Fruit fly (Drosophila melanogaster) whole organism, embryonic: ENCODE measurements around the gene CG5644.

ENCODE experiments used
- Bteb2 ChIP-seq: fragments of 200-800 bp; sonication (Bioruptor generic); optimal IDR thresholded peaks from 2 replicates; lab custom pipeline; 2016; ENCODE audit warnings: missing biosample characterization, missing genetic modification characterization
- CG10209 ChIP-seq: fragments of 200-800 bp; sonication (Bioruptor generic); optimal IDR thresholded peaks from 3 replicates; lab custom pipeline; 2017; ENCODE audit warnings: missing biosample characterization, mild to moderate bottlenecking, missing genetic modification characterization, missing genetic modification reagents
- CG10366 ChIP-seq: fragments of 200-800 bp; sonication (Bioruptor generic); IDR thresholded peaks from 2 replicates; pipeline ENCODE4 v1.3.6; 2022; ENCODE audit warnings: missing biosample characterization, missing genetic modification characterization
- CG11093 ChIP-seq: fragments of 200-800 bp; sonication (Bioruptor generic); IDR thresholded peaks from 3 replicates; pipeline ENCODE4 v1.3.6; 2022; ENCODE audit warnings: missing biosample characterization, missing genetic modification characterization
- CG13123 ChIP-seq: fragments of 200-800 bp; sonication (Bioruptor generic); optimal IDR thresholded peaks from 2 replicates; lab custom pipeline; 2016; ENCODE audit warnings: missing biosample characterization, missing genetic modification characterization
- CG13296 ChIP-seq: fragments of 200-800 bp; sonication (Bioruptor generic); optimal IDR thresholded peaks from 3 replicates; lab custom pipeline; 2018; ENCODE audit warnings: missing biosample characterization, mild to moderate bottlenecking, missing genetic modification characterization
- CG14014 ChIP-seq: fragments of 200-800 bp; sonication (Bioruptor generic); IDR thresholded peaks from 2 replicates; pipeline ENCODE4 v1.3.6; 2022; ENCODE audit warnings: missing biosample characterization, missing genetic modification characterization
- CG14860 ChIP-seq: fragments of 200-800 bp; sonication (Bioruptor generic); IDR thresholded peaks from 3 replicates; pipeline ENCODE4 v1.3.6; 2022; ENCODE audit warnings: missing biosample characterization, missing genetic modification characterization; ENCODE audit not compliant: partially characterized antibody
- CG14965 ChIP-seq: fragments of 200-800 bp; sonication (Bioruptor generic); optimal IDR thresholded peaks from 2 replicates; lab custom pipeline; 2016; ENCODE audit warnings: missing biosample characterization, missing genetic modification characterization, borderline replicate concordance
- CG1529 ChIP-seq: fragments of 200-800 bp; sonication (Bioruptor generic); optimal IDR thresholded peaks from 3 replicates; lab custom pipeline; 2018; ENCODE audit warnings: missing biosample characterization, missing genetic modification characterization
- CG16815 ChIP-seq: fragments of 200-800 bp; sonication (Bioruptor generic); optimal IDR thresholded peaks from 3 replicates; lab custom pipeline; 2017; ENCODE audit warnings: missing biosample characterization, mild to moderate bottlenecking, missing genetic modification characterization
- CG16863 ChIP-seq: fragments of 200-800 bp; sonication (Bioruptor generic); optimal IDR thresholded peaks from 3 replicates; lab custom pipeline; 2016; ENCODE audit warnings: missing biosample characterization, missing genetic modification characterization
- CG17568 ChIP-seq: fragments of 200-800 bp; sonication (Bioruptor generic); optimal IDR thresholded peaks from 2 replicates; lab custom pipeline; 2018; ENCODE audit warnings: missing biosample characterization, mild to moderate bottlenecking, missing genetic modification characterization, moderate library complexity
- CG2889 ChIP-seq: fragments of 200-800 bp; sonication (Bioruptor generic); IDR thresholded peaks from 3 replicates; pipeline ENCODE4 v1.3.6; 2022; ENCODE audit warnings: missing biosample characterization, missing genetic modification characterization
- CG33213 ChIP-seq: fragments of 200-800 bp; sonication (Bioruptor generic); optimal IDR thresholded peaks from 3 replicates; lab custom pipeline; 2016; ENCODE audit warnings: missing biosample characterization, missing genetic modification characterization
- CG3407 ChIP-seq: fragments of 200-800 bp; sonication (Bioruptor generic); optimal IDR thresholded peaks from 2 replicates; lab custom pipeline; 2018; ENCODE audit warnings: missing biosample characterization, mild to moderate bottlenecking, missing genetic modification characterization
- CG4360 ChIP-seq: fragments of 200-800 bp; sonication (Bioruptor generic); IDR thresholded peaks from 2 replicates; pipeline ENCODE4 v1.3.6; 2022; ENCODE audit warnings: missing biosample characterization, missing genetic modification characterization
- CG4730 ChIP-seq: fragments of 200-800 bp; sonication (Bioruptor generic); IDR thresholded peaks from 2 replicates; pipeline ENCODE4 v1.3.6; 2022; ENCODE audit warnings: missing biosample characterization, missing genetic modification characterization
- CG8089 ChIP-seq: fragments of 200-800 bp; sonication (Bioruptor generic); optimal IDR thresholded peaks from 3 replicates; lab custom pipeline; 2016; ENCODE audit warnings: missing biosample characterization, missing genetic modification characterization
- CG8359 ChIP-seq: fragments of 200-800 bp; sonication (Bioruptor generic); optimal IDR thresholded peaks from 2 replicates; lab custom pipeline; 2017; ENCODE audit warnings: missing biosample characterization, mild to moderate bottlenecking, missing genetic modification characterization, borderline replicate concordance
- Dip2 ChIP-seq: fragments of 200-800 bp; sonication (Bioruptor generic); IDR thresholded peaks from 2 replicates; pipeline ENCODE4 v1.3.6; 2022; ENCODE audit warnings: missing biosample characterization, missing genetic modification characterization
- Dll ChIP-seq: fragments of 200-800 bp; sonication (Bioruptor generic); IDR thresholded peaks from 4 replicates; pipeline ENCODE4 v1.3.6; 2022; ENCODE audit warnings: missing biosample characterization, missing genetic modification characterization; ENCODE audit not compliant: partially characterized antibody
- Gug ChIP-seq: fragments of 200-800 bp; sonication (Bioruptor generic); IDR thresholded peaks from 4 replicates; pipeline ENCODE4 v1.3.6; 2022; ENCODE audit warnings: missing biosample characterization, missing genetic modification characterization
- HLH54F ChIP-seq: fragments of 200-800 bp; sonication (Bioruptor generic); optimal IDR thresholded peaks from 3 replicates; lab custom pipeline; 2016; ENCODE audit warnings: missing biosample characterization, missing genetic modification characterization
- Optix ChIP-seq: fragments of 200-800 bp; sonication (Bioruptor generic); IDR thresholded peaks from 3 replicates; pipeline ENCODE4 v1.3.6; 2022; ENCODE audit warnings: missing biosample characterization, missing genetic modification characterization
- Side ChIP-seq: fragments of 200-800 bp; sonication (Bioruptor generic); optimal IDR thresholded peaks from 2 replicates; lab custom pipeline; 2016; ENCODE audit warnings: missing biosample characterization, missing genetic modification characterization
- Sry-β ChIP-seq: fragments of 200-800 bp; sonication (Bioruptor generic); optimal IDR thresholded peaks from 2 replicates; lab custom pipeline; 2018; ENCODE audit warnings: missing biosample characterization, mild to moderate bottlenecking, missing genetic modification characterization, moderate library complexity
- Stat92E ChIP-seq, 3 experiments: fragments of >200 bp in 2 of 3; fragments of 200-800 bp in 1 of 3; sonication (Bioruptor generic) in 1 of 3; optimal IDR thresholded peaks; 2 replicates each; lab custom pipeline; 2017 to 2019; ENCODE audit warnings: missing biosample characterization in 3 of 3, missing genetic modification characterization in 3 of 3, mild to moderate bottlenecking in 1 of 3, moderate library complexity in 1 of 3
- al ChIP-seq: fragments of 200-800 bp; sonication (Bioruptor generic); IDR thresholded peaks from 2 replicates; pipeline ENCODE4 v1.3.6; 2022; ENCODE audit warnings: missing biosample characterization, missing genetic modification characterization
- amos ChIP-seq: fragments of 200-800 bp; sonication (Bioruptor generic); IDR thresholded peaks from 2 replicates; pipeline ENCODE4 v1.3.6; 2022; ENCODE audit warnings: missing biosample characterization, missing genetic modification characterization; ENCODE audit not compliant: partially characterized antibody
- ara ChIP-seq: fragments of 200-800 bp; sonication (Bioruptor generic); IDR thresholded peaks from 2 replicates; pipeline ENCODE4 v1.3.6; 2022; ENCODE audit warnings: missing biosample characterization, missing genetic modification characterization
- chm ChIP-seq: fragments of 200-800 bp; sonication (Bioruptor generic); IDR thresholded peaks from 2 replicates; pipeline ENCODE4 v1.3.6; 2022; ENCODE audit warnings: missing biosample characterization, missing genetic modification characterization
- croc ChIP-seq: fragments of 200-800 bp; sonication (Bioruptor generic); conservative IDR thresholded peaks from 3 replicates; pipeline ENCODE4 v1.3.6; 2022; ENCODE audit warnings: missing biosample characterization, missing genetic modification characterization
- fd64A ChIP-seq: fragments of 200-800 bp; sonication (Bioruptor generic); optimal IDR thresholded peaks from 3 replicates; lab custom pipeline; 2018; ENCODE audit warnings: missing biosample characterization, mild to moderate bottlenecking, missing genetic modification characterization
- ftz-f1 ChIP-seq: fragments of 200-800 bp; sonication (Bioruptor generic); optimal IDR thresholded peaks from 2 replicates; lab custom pipeline; 2016; ENCODE audit warnings: missing biosample characterization, missing genetic modification characterization
- fu2 ChIP-seq: fragments of 200-800 bp; sonication (Bioruptor generic); optimal IDR thresholded peaks from 2 replicates; lab custom pipeline; 2016; ENCODE audit warnings: missing biosample characterization, missing genetic modification characterization
- hb ChIP-seq: fragments of 200-800 bp; sonication (Bioruptor generic); IDR thresholded peaks from 3 replicates; pipeline ENCODE4 v1.3.6; 2022; ENCODE audit warnings: missing biosample characterization, missing genetic modification characterization; ENCODE audit not compliant: partially characterized antibody
- kah ChIP-seq: fragments of 200-800 bp; sonication (Bioruptor generic); optimal IDR thresholded peaks from 2 replicates; lab custom pipeline; 2018; ENCODE audit warnings: missing biosample characterization, mild to moderate bottlenecking, missing genetic modification characterization
- maf-S ChIP-seq: fragments of 200-800 bp; sonication (Bioruptor generic); optimal IDR thresholded peaks from 2 replicates; lab custom pipeline; 2016; ENCODE audit warnings: missing biosample characterization, missing genetic modification characterization
- nau ChIP-seq: fragments of 200-800 bp; sonication (Bioruptor generic); optimal IDR thresholded peaks from 3 replicates; lab custom pipeline; 2017; ENCODE audit warnings: missing biosample characterization, mild to moderate bottlenecking, missing genetic modification characterization, missing genetic modification reagents
- pfk ChIP-seq: fragments of 200-800 bp; sonication (Bioruptor generic); optimal IDR thresholded peaks from 2 replicates; lab custom pipeline; 2018; ENCODE audit warnings: missing biosample characterization, mild to moderate bottlenecking, missing genetic modification characterization, moderate library complexity
- psq ChIP-seq: fragments of 200-800 bp; sonication (Bioruptor generic); optimal IDR thresholded peaks from 2 replicates; lab custom pipeline; 2017; ENCODE audit warnings: missing biosample characterization, missing genetic modification characterization
- sc ChIP-seq, 3 experiments: fragments of >200 bp in 2 of 3; fragments of 200-800 bp in 1 of 3; sonication (Bioruptor generic) in 1 of 3; optimal IDR thresholded peaks; 2 replicates in 2 of 3; 3 replicates in 1 of 3; lab custom pipeline; 2017; ENCODE audit warnings: mild to moderate bottlenecking in 1 of 3, missing biosample characterization in 1 of 3, missing genetic modification characterization in 1 of 3, missing genetic modification reagents in 1 of 3
- tap ChIP-seq: fragments of 200-800 bp; optimal IDR thresholded peaks from 3 replicates; lab custom pipeline; 2019; ENCODE audit warnings: missing biosample characterization, mild to moderate bottlenecking, missing genetic modification characterization, moderate library complexity
- tup ChIP-seq: fragments of 200-800 bp; sonication (Bioruptor generic); optimal IDR thresholded peaks from 2 replicates; lab custom pipeline; 2016; ENCODE audit warnings: missing biosample characterization, mild to moderate bottlenecking, missing genetic modification characterization, moderate library complexity
- unpg ChIP-seq: fragments of 200-800 bp; sonication (Bioruptor generic); optimal IDR thresholded peaks from 3 replicates; lab custom pipeline; 2018; ENCODE audit warnings: missing biosample characterization, mild to moderate bottlenecking, missing genetic modification characterization, moderate library complexity
- vvl ChIP-seq: fragments of 200-800 bp; sonication (Bioruptor generic); IDR thresholded peaks from 2 replicates; pipeline ENCODE4 v1.3.6; 2022; ENCODE audit warnings: missing biosample characterization, missing genetic modification characterization

Gene CG5644

dm6 chr3L:8953199-8953956 is 26.3 kb downstream of the CG5644 start (continued):
- peak; percentile 5 for TF ChIP-seq CG17568
- peak; percentile 30 for TF ChIP-seq tap
- TF ChIP-seq CG4730 (GFP tag; lab: Robert Waterston, UW): no peak
- peak; percentile 16 for TF ChIP-seq Side (GFP tag; lab: Kevin White, UChicago)
- peak; percentile 4 for TF ChIP-seq kah
- no peak for TF ChIP-seq Bteb2 (GFP tag; lab: Kevin White, UChicago)
- TF ChIP-seq maf-S (GFP tag; lab: Kevin White, UChicago): peak; percentile 55
- TF ChIP-seq CG11093: 0 out of 3 replicates have a peak, but pooled peaks have one; percentile 47
- no peak for TF ChIP-seq HLH54F (GFP tag; lab: Kevin White, UChicago)
- peak; percentile 4 for TF ChIP-seq tup
- TF ChIP-seq CG13123 (GFP tag; lab: Kevin White, UChicago): no peak
- TF ChIP-seq fu2: no peak
- TF ChIP-seq amos (GFP tag; lab: Robert Waterston, UW): peak; percentile 42; the same call in 1 of the 2 replicates
- TF ChIP-seq vvl (GFP tag; lab: Robert Waterston, UW): peak; percentile 14; the same call in 1 of the 2 replicates
- 0 out of 2 replicates have a peak, but pooled peaks have one; percentile 38 for TF ChIP-seq al (GFP tag; lab: Robert Waterston, UW)
- TF ChIP-seq CG14014 (GFP tag; lab: Robert Waterston, UW): peak; percentile 30; the same call in 1 of the 2 replicates
- no peak for TF ChIP-seq ftz-f1 (GFP tag; lab: Kevin White, UChicago)
- peak; percentile 63 for TF ChIP-seq chm (GFP tag; lab: Robert Waterston, UW)
- peak; percentile 82 for TF ChIP-seq CG13296
- TF ChIP-seq CG16863 (GFP tag; lab: Kevin White, UChicago): peak; percentile 20
- no peak; the same call in 2 of the 4 replicates for TF ChIP-seq Dll (GFP tag; lab: Robert Waterston, UW)
- peak in 1 of 3 experiments; percentile 36 for TF ChIP-seq Stat92E (GFP tag; optimal IDR thresholded peaks at IDR 0.05; lab: Kevin White, UChicago)
- TF ChIP-seq CG14860 (GFP tag; lab: Robert Waterston, UW): peak; percentile 41; the same call in 2 of the 3 replicates
- peak; percentile 72 for TF ChIP-seq unpg (GFP tag; lab: Kevin White, UChicago)
- peak; percentile 62 for TF ChIP-seq CG10209 (GFP tag; lab: Kevin White, UChicago)
- peak; percentile 65 for TF ChIP-seq CG3407 (GFP tag; lab: Kevin White, UChicago)
- no peak for TF ChIP-seq CG2889 (GFP tag; lab: Robert Waterston, UW)
- TF ChIP-seq Gug (GFP tag; lab: Robert Waterston, UW): 0 out of 4 replicates have a peak, but pooled peaks have one; percentile 8
- TF ChIP-seq croc: peak; percentile 23; the same call in 2 of the 3 replicates
- TF ChIP-seq psq (GFP tag; lab: Kevin White, UChicago): no peak
- TF ChIP-seq Optix (GFP tag; lab: Robert Waterston, UW): no peak
- no peak for TF ChIP-seq CG33213
- no peak for TF ChIP-seq CG10366 (GFP tag; lab: Robert Waterston, UW)
- peak; percentile 60 for TF ChIP-seq nau
- peak; percentile 42 for TF ChIP-seq CG1529 (GFP tag; lab: Kevin White, UChicago)
- no peak for TF ChIP-seq ara (GFP tag; lab: Robert Waterston, UW)
- TF ChIP-seq Sry-β (GFP tag; lab: Kevin White, UChicago): peak; percentile 4
- TF ChIP-seq pfk (GFP tag; lab: Kevin White, UChicago): peak; percentile 11
- TF ChIP-seq CG8089 (GFP tag; lab: Kevin White, UChicago): peak; percentile 8
- no peak for TF ChIP-seq hb (GFP tag; lab: Robert Waterston, UW)
- no peak for TF ChIP-seq CG14965
- TF ChIP-seq CG8359 (GFP tag; lab: Kevin White, UChicago): peak; percentile 34
- TF ChIP-seq sc (optimal IDR thresholded peaks at IDR 0.05; lab: Kevin White, UChicago): no peak
- peak; percentile 13 for TF ChIP-seq sc (GFP tag; optimal IDR thresholded peaks at IDR 0.05; lab: Kevin White, UChicago)
- TF ChIP-seq CG4360 (GFP tag; lab: Robert Waterston, UW): 0 out of 2 replicates have a peak, but pooled peaks have one; percentile 4
- no peak for TF ChIP-seq Dip2 (GFP tag; lab: Robert Waterston, UW)
- TF ChIP-seq fd64A (GFP tag; lab: Kevin White, UChicago): no peak
- peak; percentile 34 for TF ChIP-seq CG16815 (GFP tag; lab: Kevin White, UChicago)
